Worm (Caenorhabditis elegans) whole organism, young adult: ENCODE measurements around the gene Y73B6BL.37.

Experiments
- C17E4.6 ChIP-seq: fragments of 200-800 bp; sonication (Bioruptor generic); IDR thresholded peaks from 2 replicates; pipeline ENCODE4 v1.3.6; 2022; ENCODE audit warnings: missing genetic modification reagents, missing genetic modification characterization, missing compliant biosample characterization
- F37B4.10 ChIP-seq: fragments of 200-800 bp; sonication (Bioruptor generic); IDR thresholded peaks from 2 replicates; pipeline ENCODE4 v1.3.6; 2022; ENCODE audit warnings: missing genetic modification characterization, missing compliant biosample characterization
- F52B5.7 ChIP-seq: sonication (generic microtip); optimal IDR thresholded peaks from 2 replicates; lab custom pipeline; 2016; ENCODE audit warnings: mild to moderate bottlenecking, missing genetic modification characterization, missing compliant biosample characterization
- F55B11.4 ChIP-seq: sonication (generic microtip); optimal IDR thresholded peaks from 2 replicates; lab custom pipeline; 2016; ENCODE audit warnings: missing compliant biosample characterization, missing genetic modification characterization, borderline replicate concordance; ENCODE audit not compliant: insufficient read depth
- F57C9.4 ChIP-seq: sonication (generic microtip); optimal IDR thresholded peaks from 2 replicates; lab custom pipeline; 2017; ENCODE audit warnings: mild to moderate bottlenecking, missing genetic modification characterization, missing compliant biosample characterization
- Y79H2A.3 ChIP-seq: fragments of 200-800 bp; sonication (Bioruptor generic); conservative IDR thresholded peaks from 2 replicates; pipeline ENCODE4 v1.3.6; 2022; ENCODE audit warnings: missing genetic modification reagents, missing genetic modification characterization, missing compliant biosample characterization
- Y95B8A.8 ChIP-seq: fragments of 200-800 bp; sonication (Bioruptor generic); IDR thresholded peaks from 2 replicates; pipeline ENCODE4 v1.3.6; 2022; ENCODE audit warnings: missing genetic modification reagents, missing genetic modification characterization, missing compliant biosample characterization
- ZK185.1 ChIP-seq: sonication (generic microtip); optimal IDR thresholded peaks from 2 replicates; lab custom pipeline; 2016; ENCODE audit warnings: mild to moderate bottlenecking, missing genetic modification characterization, missing compliant biosample characterization; ENCODE audit not compliant: poor library complexity, severe bottlenecking
- ama-1 ChIP-seq, 3 experiments: fragments of 150-350 bp in 1 of 3; sonication (generic microtip) in 2 of 3; optimal IDR thresholded peaks; 2 replicates each; lab custom pipeline; 2014 to 2018; ENCODE audit warnings: missing biosample characterization in 2 of 3, missing genetic modification characterization in 2 of 3, missing genetic modification reagents in 2 of 3
- athp-1 ChIP-seq: sonication (generic microtip); optimal IDR thresholded peaks from 2 replicates; lab custom pipeline; 2017; ENCODE audit warnings: mild to moderate bottlenecking, missing genetic modification characterization, missing compliant biosample characterization
- bed-1 ChIP-seq: fragments of 200-800 bp; sonication (Bioruptor generic); IDR thresholded peaks from 2 replicates; pipeline ENCODE4 v1.3.6; 2022; ENCODE audit warnings: missing genetic modification reagents, missing genetic modification characterization, missing compliant biosample characterization
- bed-2 ChIP-seq: fragments of 200-800 bp; sonication (Bioruptor generic); IDR thresholded peaks from 2 replicates; pipeline ENCODE4 v1.3.6; 2022; ENCODE audit warnings: missing genetic modification reagents, missing genetic modification characterization, missing compliant biosample characterization
- ceh-27 ChIP-seq: fragments of 200-800 bp; sonication (Bioruptor generic); optimal IDR thresholded peaks from 2 replicates; lab custom pipeline; 2018; ENCODE audit warnings: mild to moderate bottlenecking, missing genetic modification characterization, moderate library complexity, missing compliant biosample characterization
- ceh-91 ChIP-seq: fragments of 200-800 bp; sonication (Bioruptor generic); IDR thresholded peaks from 2 replicates; pipeline ENCODE4 v1.3.6; 2022; ENCODE audit warnings: missing genetic modification reagents, missing genetic modification characterization, missing compliant biosample characterization
- die-1 ChIP-seq: sonication (generic microtip); optimal IDR thresholded peaks from 2 replicates; lab custom pipeline; 2016; ENCODE audit warnings: missing genotype, mild to moderate bottlenecking, missing genetic modification characterization, missing compliant biosample characterization
- dpl-1 ChIP-seq: fragments of 150-350 bp; optimal IDR thresholded peaks from 2 replicates; lab custom pipeline; 2014; ENCODE audit warnings: missing biosample characterization, missing genetic modification reagents, missing genetic modification characterization
- ekl-4 ChIP-seq: fragments of 200-800 bp; sonication (Bioruptor generic); IDR thresholded peaks from 2 replicates; pipeline ENCODE4 v1.3.6; 2022; ENCODE audit warnings: missing genetic modification reagents, missing genetic modification characterization, missing compliant biosample characterization
- fkh-3 ChIP-seq: sonication (generic microtip); optimal IDR thresholded peaks from 2 replicates; lab custom pipeline; 2016; ENCODE audit warnings: mild to moderate bottlenecking, missing genetic modification characterization, missing compliant biosample characterization
- hlh-26 ChIP-seq: fragments of 200-800 bp; sonication (Bioruptor generic); conservative IDR thresholded peaks from 2 replicates; pipeline ENCODE4 v1.3.6; 2022; ENCODE audit warnings: missing genetic modification reagents, missing genetic modification characterization, missing compliant biosample characterization
- hmg-20 ChIP-seq: fragments of 200-800 bp; sonication (Bioruptor generic); IDR thresholded peaks from 2 replicates; pipeline ENCODE4 v1.3.6; 2022; ENCODE audit warnings: missing genetic modification reagents, missing genetic modification characterization, missing compliant biosample characterization
- let-607 ChIP-seq, 2 experiments: fragments of 200-800 bp in 1 of 2; sonication (Bioruptor generic) in 1 of 2; sonication (generic microtip) in 1 of 2; optimal IDR thresholded peaks; 2 replicates each; lab custom pipeline; 2016 to 2018; ENCODE audit warnings: mild to moderate bottlenecking in 2 of 2, missing compliant biosample characterization in 2 of 2, missing genetic modification characterization in 2 of 2, moderate library complexity in 2 of 2, missing genotype in 1 of 2
- madf-10 ChIP-seq: sonication (generic microtip); optimal IDR thresholded peaks from 2 replicates; lab custom pipeline; 2016; ENCODE audit warnings: mild to moderate bottlenecking, missing genetic modification characterization, missing compliant biosample characterization
- nhr-179 ChIP-seq: sonication (generic microtip); optimal IDR thresholded peaks from 2 replicates; lab custom pipeline; 2016; ENCODE audit warnings: mild to moderate bottlenecking, missing genetic modification characterization, missing compliant biosample characterization
- nhr-27 ChIP-seq: fragments of 200-800 bp; sonication (Bioruptor generic); optimal IDR thresholded peaks from 2 replicates; lab custom pipeline; 2018; ENCODE audit warnings: mild to moderate bottlenecking, missing genetic modification characterization, moderate library complexity, missing compliant biosample characterization
- rec-8 ChIP-seq, 2 experiments: sonication (generic microtip); optimal IDR thresholded peaks; 2 replicates each; lab custom pipeline; 2016; ENCODE audit warnings: mild to moderate bottlenecking in 2 of 2, missing genetic modification characterization in 2 of 2, missing genetic modification reagents in 2 of 2, missing genotype in 2 of 2, missing biosample characterization in 1 of 2, missing compliant biosample characterization in 1 of 2, moderate library complexity in 1 of 2
- repo-1 ChIP-seq: sonication (generic microtip); optimal IDR thresholded peaks from 2 replicates; lab custom pipeline; 2017; ENCODE audit warnings: mild to moderate bottlenecking, missing genetic modification characterization, missing compliant biosample characterization
- sea-2 ChIP-seq: fragments of 200-800 bp; sonication (Bioruptor generic); IDR thresholded peaks from 2 replicates; pipeline ENCODE4 v1.3.6; 2022; ENCODE audit warnings: missing genetic modification characterization, missing compliant biosample characterization
- snpc-1.3 ChIP-seq: sonication (generic microtip); optimal IDR thresholded peaks from 2 replicates; lab custom pipeline; 2017; ENCODE audit warnings: missing genetic modification characterization, mild to moderate bottlenecking, missing compliant biosample characterization, antibody characterized with exemption, moderate library complexity, missing genotype, missing genetic modification reagents; ENCODE audit not compliant: insufficient read depth
- snpc-4 ChIP-seq, 5 experiments: fragments of 150-350 bp in 1 of 5; sonication (generic microtip) in 4 of 5; optimal IDR thresholded peaks; 2 replicates each; lab custom pipeline; 2014 to 2018; ENCODE audit warnings: missing genetic modification characterization in 5 of 5, missing biosample characterization in 3 of 5, antibody characterized with exemption in 2 of 5, mild to moderate bottlenecking in 2 of 5, missing compliant biosample characterization in 2 of 5, missing genotype in 2 of 5, moderate library complexity in 2 of 5, missing genetic modification reagents in 1 of 5
- somi-1 ChIP-seq: fragments of 200-800 bp; sonication (Bioruptor generic); optimal IDR thresholded peaks from 2 replicates; lab custom pipeline; 2018; ENCODE audit warnings: mild to moderate bottlenecking, missing genetic modification characterization, missing compliant biosample characterization
- sptf-2 ChIP-seq: fragments of 200-800 bp; sonication (Bioruptor generic); optimal IDR thresholded peaks from 2 replicates; lab custom pipeline; 2018; ENCODE audit warnings: mild to moderate bottlenecking, missing genetic modification characterization, missing compliant biosample characterization
- tlf-1 ChIP-seq: fragments of 200-800 bp; sonication (Bioruptor generic); optimal IDR thresholded peaks from 2 replicates; lab custom pipeline; 2018; ENCODE audit warnings: mild to moderate bottlenecking, missing genetic modification characterization, missing compliant biosample characterization
- unc-62 ChIP-seq: fragments of 150-350 bp; optimal IDR thresholded peaks from 2 replicates; lab custom pipeline; 2014; ENCODE audit warnings: missing biosample characterization, missing genetic modification reagents, missing genetic modification characterization
- zim-3 ChIP-seq: sonication (generic microtip); optimal IDR thresholded peaks from 2 replicates; lab custom pipeline; 2017; ENCODE audit warnings: mild to moderate bottlenecking, missing genetic modification characterization, moderate library complexity, missing compliant biosample characterization
- ztf-18 ChIP-seq: sonication (generic microtip); optimal IDR thresholded peaks from 2 replicates; lab custom pipeline; 2016; ENCODE audit warnings: missing genotype, mild to moderate bottlenecking, missing genetic modification characterization, missing compliant biosample characterization
- ztf-22 ChIP-seq: fragments of 200-800 bp; sonication (Bioruptor generic); optimal IDR thresholded peaks from 2 replicates; lab custom pipeline; 2018; ENCODE audit warnings: mild to moderate bottlenecking, missing genetic modification characterization, moderate library complexity, missing compliant biosample characterization
- ztf-26 ChIP-seq: sonication (generic microtip); optimal IDR thresholded peaks from 2 replicates; lab custom pipeline; 2017; ENCODE audit warnings: missing genetic modification characterization, missing compliant biosample characterization
- ztf-6 ChIP-seq: fragments of 200-800 bp; sonication (Bioruptor generic); IDR thresholded peaks from 2 replicates; pipeline ENCODE4 v1.3.6; 2022; ENCODE audit warnings: missing genetic modification reagents, missing genetic modification characterization, missing compliant biosample characterization

The Y73B6BL.37 gene

DNA sequence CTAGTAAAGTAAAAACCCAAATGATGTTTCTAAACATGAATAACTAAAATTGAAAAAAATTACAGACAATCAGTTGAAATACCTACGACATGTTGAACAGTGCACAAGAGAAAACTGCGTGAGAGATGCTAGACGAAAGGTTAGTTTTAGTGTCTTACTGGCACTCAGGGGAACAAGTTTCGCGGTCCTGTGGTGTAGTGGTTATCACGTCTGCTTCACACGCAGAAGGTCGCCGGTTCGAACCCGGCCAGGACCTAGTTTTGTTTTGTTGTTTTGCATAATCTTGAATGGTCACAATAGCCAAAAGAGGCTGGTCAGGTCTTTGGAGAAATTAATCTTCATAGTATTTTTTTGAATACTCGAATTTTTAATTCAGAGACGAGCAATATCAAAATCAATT lies 6.2 kb upstream of the Y73B6BL.37 start (continued):
- no peak for TF ChIP-seq F55B11.4
- no peak for TF ChIP-seq C17E4.6 (GFP tag; lab: Robert Waterston, UW)
- no peak for TF ChIP-seq ceh-91
- peak; percentile 60 for TF ChIP-seq ceh-27 (GFP tag; lab: Kevin White, UChicago)
- TF ChIP-seq ekl-4 (GFP tag; lab: Robert Waterston, UW): no peak; the same call in 1 of the 2 replicates
- TF ChIP-seq nhr-27: no peak
- TF ChIP-seq F52B5.7 (tag; lab: Kevin White, UChicago): no peak
- no peak; the same call in 1 of the 2 replicates for TF ChIP-seq ztf-6 (GFP tag; lab: Robert Waterston, UW)
- TF ChIP-seq die-1: peak; percentile 73
- peak; percentile 62 for TF ChIP-seq ztf-18 (tag; lab: Kevin White, UChicago)
- TF ChIP-seq hlh-26 (GFP tag; lab: Robert Waterston, UW): no peak
- TF ChIP-seq madf-10 (tag; lab: Kevin White, UChicago): peak; percentile 66
- TF ChIP-seq Y95B8A.8: no peak
- TF ChIP-seq somi-1 (GFP tag; lab: Kevin White, UChicago): peak; percentile 49
- TF ChIP-seq tlf-1 (GFP tag; lab: Kevin White, UChicago): peak; percentile 2
- TF ChIP-seq F57C9.4 (tag; lab: Kevin White, UChicago): no peak
- TF ChIP-seq zim-3: peak; percentile 73
- TF ChIP-seq athp-1 (tag; lab: Kevin White, UChicago): peak; percentile 50
- TF ChIP-seq repo-1 (tag; lab: Kevin White, UChicago): peak; percentile 43
- TF ChIP-seq ama-1 (optimal IDR thresholded peaks at IDR 0.05; lab: Kevin White, UChicago): no peak
- peak in 1 of 2 experiments; percentile 51 for TF ChIP-seq ama-1 (GFP tag; optimal IDR thresholded peaks at IDR 0.05; lab: Kevin White, UChicago)
- TF ChIP-seq ZK185.1 (tag; lab: Kevin White, UChicago): peak; percentile 85
- TF ChIP-seq sptf-2 (GFP tag; lab: Kevin White, UChicago): no peak
- TF ChIP-seq bed-2 (GFP tag; lab: Robert Waterston, UW): no peak
- no peak for TF ChIP-seq F37B4.10 (GFP tag; lab: Robert Waterston, UW)
- no peak for TF ChIP-seq bed-1 (GFP tag; lab: Robert Waterston, UW)
- no peak for TF ChIP-seq unc-62 (GFP tag; lab: Kevin White, UChicago)
- TF ChIP-seq sea-2 (GFP tag; lab: Robert Waterston, UW): no peak
- TF ChIP-seq ztf-22 (GFP tag; lab: Kevin White, UChicago): no peak
- peak in 1 of 2 experiments; percentile 20 for TF ChIP-seq let-607 (tag; optimal IDR thresholded peaks at IDR 0.05; lab: Kevin White, UChicago)
- peak; percentile 45 to 46 for TF ChIP-seq rec-8 (tag; optimal IDR thresholded peaks at IDR 0.05; lab: Kevin White, UChicago)
- 0 out of 2 replicates have a peak, but pooled peaks have one; percentile 12 for TF ChIP-seq Y79H2A.3
- TF ChIP-seq fkh-3 (tag; lab: Kevin White, UChicago): no peak
- TF ChIP-seq snpc-4 (GFP tag; optimal IDR thresholded peaks at IDR 0.05; lab: Kevin White, UChicago): peak; percentile 82
- peak; percentile 29 to 95 (median 94) for TF ChIP-seq snpc-4 (tag; optimal IDR thresholded peaks at IDR 0.05; lab: Kevin White, UChicago)
- TF ChIP-seq hmg-20 (GFP tag; lab: Robert Waterston, UW): 0 out of 2 replicates have a peak, but pooled peaks have one; percentile 45
- TF ChIP-seq ztf-26 (tag; lab: Kevin White, UChicago): peak; percentile 57
- no peak for TF ChIP-seq dpl-1 (GFP tag; lab: Kevin White, UChicago)
- no peak for TF ChIP-seq nhr-179 (tag; lab: Kevin White, UChicago)
- TF ChIP-seq snpc-1.3 (tag; lab: Kevin White, UChicago): peak; percentile 66
